Worm (Caenorhabditis elegans): Measurements from ENCODE around the gene Y53G8AR.9.

DNA sequence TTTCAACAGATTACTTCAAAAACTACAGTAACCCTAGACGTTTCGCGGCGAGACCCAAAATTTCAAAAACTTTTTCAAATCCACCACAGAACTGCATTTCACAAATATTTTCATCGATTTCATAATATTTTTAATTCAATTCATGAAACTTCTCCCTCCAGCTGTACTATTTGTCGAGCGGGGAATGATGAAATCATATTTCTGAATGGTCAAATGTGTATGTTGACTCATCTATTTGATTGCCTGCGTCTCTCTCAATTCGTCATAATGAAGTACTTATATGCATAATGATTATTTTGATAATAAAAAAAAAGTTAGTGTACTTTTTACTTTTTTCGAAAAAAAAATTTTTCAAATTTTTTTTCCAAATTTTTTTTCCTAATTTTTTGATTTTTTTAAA lies 14.7 kb downstream of the Y53G8AR.9 start:
- TF ChIP-seq ceh-34 (tag; optimal IDR thresholded peaks at IDR 0.05) (no peak), ama-1 (optimal IDR thresholded peaks at IDR 0.05) (no peak), pag-3 (tag; optimal IDR thresholded peaks at IDR 0.05; ENCODE audit: borderline replicate concordance) (no peak), C08G9.2 (tag; optimal IDR thresholded peaks at IDR 0.05) (no peak), C38D4.7 (GFP tag; optimal IDR thresholded peaks at IDR 0.05) (no peak), ets-4 (tag; optimal IDR thresholded peaks at IDR 0.05) (no peak), pqm-1 (tag; optimal IDR thresholded peaks at IDR 0.05) (no peak), fkh-10 (GFP tag; optimal IDR thresholded peaks at IDR 0.05) (no peak)

Data from whole organism, late embryonic.